Worm (Caenorhabditis elegans): Measurements from ENCODE around the gene pyc-1.

ce11 chrV:11853723-11854122, 31.4 kb upstream of the pyc-1 start:
- TF ChIP-seq dao-5 (tag; optimal IDR thresholded peaks at IDR 0.05) (no peak), him-1 (tag; optimal IDR thresholded peaks at IDR 0.05) (no peak), W03F9.2 (tag; optimal IDR thresholded peaks at IDR 0.05) (no peak)
